Worm (Caenorhabditis elegans) whole organism, L3 larva: ENCODE measurements around the gene F11A10.5.

Source experiments
- ama-1 ChIP-seq: fragments of 150-350 bp; optimal IDR thresholded peaks from 2 replicates; lab custom pipeline; 2018
- fos-1 ChIP-seq: fragments of 150-350 bp; optimal IDR thresholded peaks from 2 replicates; lab custom pipeline; 2014; ENCODE audit warnings: missing biosample characterization, missing genetic modification characterization
- mdl-1 ChIP-seq: fragments of 150-350 bp; optimal IDR thresholded peaks from 2 replicates; lab custom pipeline; 2014; ENCODE audit warnings: missing biosample characterization, missing genetic modification characterization
- nfya-1 ChIP-seq: sonication (generic microtip); optimal IDR thresholded peaks from 2 replicates; lab custom pipeline; 2017; ENCODE audit warnings: missing genetic modification characterization, mild to moderate bottlenecking, missing compliant biosample characterization, antibody characterized with exemption, moderate library complexity; ENCODE audit not compliant: insufficient read depth
- nhr-23 ChIP-seq: fragments of 150-350 bp; optimal IDR thresholded peaks from 2 replicates; lab custom pipeline; 2014; ENCODE audit warnings: missing biosample characterization, missing genetic modification reagents, missing genetic modification characterization
- nhr-43 ChIP-seq: sonication (generic microtip); optimal IDR thresholded peaks from 2 replicates; lab custom pipeline; 2016; ENCODE audit warnings: mild to moderate bottlenecking, missing genetic modification characterization, missing compliant biosample characterization; ENCODE audit not compliant: poor library complexity, severe bottlenecking

DNA sequence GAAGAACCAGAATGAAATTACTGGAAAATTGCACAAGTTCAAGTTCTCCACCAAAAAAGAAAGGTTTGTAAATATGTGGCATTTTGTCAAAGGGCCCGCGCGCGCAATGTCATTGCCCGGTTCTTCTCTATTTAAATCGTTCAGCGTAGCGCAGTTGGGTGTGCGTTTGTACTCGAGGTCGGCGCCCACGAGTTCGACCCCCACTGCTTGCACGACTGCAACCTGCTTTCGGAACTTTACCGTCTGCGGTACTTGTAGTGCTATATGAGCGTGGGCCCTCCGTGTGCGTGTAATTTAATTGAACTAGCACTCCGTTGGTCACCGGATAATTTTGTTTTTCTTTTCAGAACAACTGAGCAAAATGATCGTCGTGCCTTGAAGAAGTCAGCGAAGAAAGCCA is 7.4 kb upstream of the F11A10.5 start:
- TF ChIP-seq mdl-1 (tag; lab: Kevin White, UChicago): no peak
- peak; percentile 71 for TF ChIP-seq ama-1 (lab: Kevin White, UChicago)
- no peak for TF ChIP-seq fos-1 (tag; lab: Kevin White, UChicago)
- peak; percentile 83 for TF ChIP-seq nhr-43 (tag; lab: Kevin White, UChicago)
- TF ChIP-seq nfya-1 (tag; lab: Kevin White, UChicago): peak; percentile 68
- TF ChIP-seq nhr-23 (tag; lab: Kevin White, UChicago): peak; percentile 63
